Fruit fly (Drosophila melanogaster) whole organism, wandering third instar larva: ENCODE data around the gene CG11322.

ENCODE experiments used
- CG32264 ChIP-seq: fragments of 200-800 bp; sonication (Bioruptor generic); optimal IDR thresholded peaks from 2 replicates; lab custom pipeline; 2016; ENCODE audit warnings: missing biosample characterization, missing genetic modification characterization
- Dif ChIP-seq: fragments of 200-275, 200-300 bp; sonication (Bioruptor generic); optimal IDR thresholded peaks from 2 replicates; lab custom pipeline; 2018; ENCODE audit warnings: missing biosample characterization, missing genetic modification characterization; ENCODE audit not compliant: partially characterized antibody
- Hnf4 ChIP-seq: fragments of 200-800 bp; sonication (Bioruptor generic); optimal IDR thresholded peaks from 2 replicates; lab custom pipeline; 2016; ENCODE audit warnings: missing biosample characterization, mild to moderate bottlenecking, missing genetic modification characterization
- Jra ChIP-seq: sonication (Bioruptor generic); optimal IDR thresholded peaks from 2 replicates; lab custom pipeline; 2016; ENCODE audit warnings: missing biosample characterization, missing genetic modification characterization
- Mio ChIP-seq: sonication (Bioruptor generic); optimal IDR thresholded peaks from 2 replicates; lab custom pipeline; 2016; ENCODE audit warnings: missing biosample characterization, missing genetic modification characterization
- Myc ChIP-seq: fragments of >200 bp; optimal IDR thresholded peaks from 2 replicates; lab custom pipeline; 2017
- Vsx2 ChIP-seq: fragments of 200-300, 225-300 bp; sonication (Bioruptor generic); optimal IDR thresholded peaks from 2 replicates; lab custom pipeline; 2018; ENCODE audit warnings: missing biosample characterization, missing genetic modification characterization; ENCODE audit not compliant: partially characterized antibody
- brk ChIP-seq: fragments of 200-800 bp; sonication (Bioruptor generic); optimal IDR thresholded peaks from 2 replicates; lab custom pipeline; 2016; ENCODE audit warnings: missing biosample characterization, mild to moderate bottlenecking, missing genetic modification characterization
- dmrt93B ChIP-seq: fragments of 200-800 bp; sonication (Bioruptor generic); optimal IDR thresholded peaks from 2 replicates; lab custom pipeline; 2018; ENCODE audit warnings: missing biosample characterization, mild to moderate bottlenecking, missing genetic modification characterization
- ey ChIP-seq: fragments of 200-800 bp; sonication (Bioruptor generic); optimal IDR thresholded peaks from 2 replicates; lab custom pipeline; 2016; ENCODE audit warnings: missing biosample characterization, missing genetic modification characterization
- h ChIP-seq: fragments of 200-800 bp; sonication (Bioruptor generic); optimal IDR thresholded peaks from 3 replicates; lab custom pipeline; 2016; ENCODE audit warnings: missing biosample characterization, mild to moderate bottlenecking, missing genetic modification characterization
- psq ChIP-seq: fragments of 200-800 bp; sonication (Bioruptor generic); optimal IDR thresholded peaks from 3 replicates; lab custom pipeline; 2017; ENCODE audit warnings: missing biosample characterization, mild to moderate bottlenecking, missing genetic modification characterization, moderate library complexity
- usp ChIP-seq: fragments of >200 bp; optimal IDR thresholded peaks from 2 replicates; lab custom pipeline; 2017; ENCODE audit warnings: missing biosample characterization, missing genetic modification characterization

- TF ChIP-seq brk (GFP tag; lab: Kevin White, UChicago) (no peak), psq (GFP tag; lab: Kevin White, UChicago) (no peak), Myc (no peak), Jra (GFP tag; lab: Kevin White, UChicago) (no peak), Mio (GFP tag; lab: Kevin White, UChicago) (no peak), Vsx2 (GFP tag; lab: Kevin White, UChicago) (no peak), Dif (GFP tag; lab: Kevin White, UChicago) (no peak), h (GFP tag; lab: Kevin White, UChicago) (no peak), CG32264 (GFP tag; lab: Kevin White, UChicago) (no peak), dmrt93B (GFP tag; lab: Kevin White, UChicago) (no peak), Hnf4 (GFP tag; lab: Kevin White, UChicago) (no peak), ey (GFP tag; lab: Kevin White, UChicago) (no peak), usp (GFP tag; lab: Kevin White, UChicago) (no peak)
Observed at dm6 chr2L:6716182-6716770, 43.2 kb downstream of the CG11322 start, which contains the start of gene AkhR.
